Fruit fly (Drosophila melanogaster) whole organism, embryonic: Measurements from ENCODE around the gene CG43312.
A peak's percentile ranks its signal among the peaks of the same experiment; 100 is the strongest.

Experiments used
- ATbp ChIP-seq: fragments of 200-800 bp; sonication (Bioruptor generic); optimal IDR thresholded peaks from 2 replicates; lab custom pipeline; 2017; ENCODE audit warnings: missing biosample characterization, mild to moderate bottlenecking, missing genetic modification characterization, missing genetic modification reagents
- Blimp-1 ChIP-seq: fragments of 200-800 bp; sonication (Bioruptor generic); optimal IDR thresholded peaks from 3 replicates; lab custom pipeline; 2018; ENCODE audit warnings: missing biosample characterization, missing genetic modification characterization, mild to moderate bottlenecking, moderate library complexity, missing genetic modification reagents
- CG10274 ChIP-seq: fragments of 200-800 bp; sonication (Bioruptor generic); optimal IDR thresholded peaks from 3 replicates; lab custom pipeline; 2017; ENCODE audit warnings: missing biosample characterization, mild to moderate bottlenecking, missing genetic modification characterization
- CG10654 ChIP-seq: fragments of 200-800 bp; sonication (Bioruptor generic); optimal IDR thresholded peaks from 2 replicates; lab custom pipeline; 2016; ENCODE audit warnings: missing biosample characterization, missing genetic modification characterization
- CG12769 ChIP-seq: fragments of 200-800 bp; sonication (Bioruptor generic); optimal IDR thresholded peaks from 2 replicates; lab custom pipeline; 2019; ENCODE audit warnings: missing biosample characterization, mild to moderate bottlenecking, missing genetic modification characterization, moderate library complexity
- CG14014 ChIP-seq: fragments of 200-800 bp; sonication (Bioruptor generic); IDR thresholded peaks from 2 replicates; pipeline ENCODE4 v1.3.6; 2022; ENCODE audit warnings: missing biosample characterization, missing genetic modification characterization
- CG1529 ChIP-seq: fragments of 200-800 bp; sonication (Bioruptor generic); optimal IDR thresholded peaks from 3 replicates; lab custom pipeline; 2018; ENCODE audit warnings: missing biosample characterization, missing genetic modification characterization
- CG15479 ChIP-seq: fragments of 200-800 bp; sonication (Bioruptor generic); optimal IDR thresholded peaks from 3 replicates; lab custom pipeline; 2019; ENCODE audit warnings: missing biosample characterization, mild to moderate bottlenecking, missing genetic modification characterization, moderate library complexity
- CG15601 ChIP-seq: fragments of 200-800 bp; sonication (Bioruptor generic); optimal IDR thresholded peaks from 3 replicates; lab custom pipeline; 2019; ENCODE audit warnings: missing biosample characterization, mild to moderate bottlenecking, missing genetic modification characterization, moderate library complexity
- CG2678 ChIP-seq: fragments of 200-800 bp; sonication (Bioruptor generic); optimal IDR thresholded peaks from 3 replicates; lab custom pipeline; 2019; ENCODE audit warnings: missing biosample characterization, mild to moderate bottlenecking, missing genetic modification characterization, moderate library complexity
- CG30431 ChIP-seq: fragments of 200-800 bp; sonication (Bioruptor generic); optimal IDR thresholded peaks from 2 replicates; lab custom pipeline; 2017; ENCODE audit warnings: missing biosample characterization, missing genetic modification characterization
- CG31224 ChIP-seq: fragments of 200-800 bp; sonication (Bioruptor generic); IDR thresholded peaks from 2 replicates; pipeline ENCODE4 v1.3.6; 2022; ENCODE audit warnings: missing biosample characterization, missing genetic modification characterization
- CG31441 ChIP-seq: fragments of 200-800 bp; sonication (Bioruptor generic); IDR thresholded peaks from 2 replicates; pipeline ENCODE4 v1.3.6; 2022; ENCODE audit warnings: missing biosample characterization, missing genetic modification characterization
- CG3281 ChIP-seq: fragments of 200-800 bp; sonication (Bioruptor generic); optimal IDR thresholded peaks from 3 replicates; lab custom pipeline; 2017; ENCODE audit warnings: missing biosample characterization, mild to moderate bottlenecking, missing genetic modification characterization
- CG3995 ChIP-seq: fragments of 200-800 bp; sonication (Bioruptor generic); optimal IDR thresholded peaks from 3 replicates; lab custom pipeline; 2016; ENCODE audit warnings: missing biosample characterization, missing genetic modification characterization
- CG4820 ChIP-seq: fragments of 200-800 bp; sonication (Bioruptor generic); optimal IDR thresholded peaks from 3 replicates; lab custom pipeline; 2016; ENCODE audit warnings: missing biosample characterization, missing genetic modification characterization
- CG5180 ChIP-seq: fragments of 200-800 bp; sonication (Bioruptor generic); optimal IDR thresholded peaks from 3 replicates; lab custom pipeline; 2017; ENCODE audit warnings: missing biosample characterization, missing genetic modification characterization, mild to moderate bottlenecking, moderate library complexity, missing genetic modification reagents
- CG9932 ChIP-seq: fragments of 200-800 bp; sonication (Bioruptor generic); IDR thresholded peaks from 2 replicates; pipeline ENCODE4 v1.3.6; 2022; ENCODE audit warnings: missing biosample characterization, missing genetic modification characterization
- D19A ChIP-seq: fragments of 200-800 bp; optimal IDR thresholded peaks from 3 replicates; lab custom pipeline; 2019; ENCODE audit warnings: missing biosample characterization, mild to moderate bottlenecking, missing genetic modification characterization, moderate library complexity
- Deaf1 ChIP-seq: fragments of 200-800 bp; optimal IDR thresholded peaks from 3 replicates; lab custom pipeline; 2019; ENCODE audit warnings: missing biosample characterization, mild to moderate bottlenecking, missing genetic modification characterization, moderate library complexity
- Dfd ChIP-seq, 2 experiments: fragments of >200 bp; optimal IDR thresholded peaks; 2 replicates each; lab custom pipeline; 2017; ENCODE audit warnings: missing biosample characterization in 2 of 2, missing genetic modification characterization in 2 of 2
- Drgx ChIP-seq: fragments of 200-800 bp; sonication (Bioruptor generic); IDR thresholded peaks from 2 replicates; pipeline ENCODE4 v1.3.6; 2022; ENCODE audit warnings: missing biosample characterization, missing genetic modification characterization
- Fer1 ChIP-seq: fragments of 200-800 bp; sonication (Bioruptor generic); optimal IDR thresholded peaks from 2 replicates; lab custom pipeline; 2017; ENCODE audit warnings: missing biosample characterization, mild to moderate bottlenecking, missing genetic modification characterization
- Med ChIP-seq: fragments of 200-800 bp; sonication (Bioruptor generic); peaks from one replicate; lab custom pipeline; 2016; ENCODE audit warnings: missing biosample characterization, missing genetic modification characterization, mild to moderate bottlenecking, inconsistent platforms, moderate library complexity
- Myb ChIP-seq: fragments of 200-800 bp; sonication (Bioruptor generic); optimal IDR thresholded peaks from 2 replicates; lab custom pipeline; 2016; ENCODE audit warnings: missing biosample characterization, missing genetic modification characterization
- NC2α ChIP-seq: fragments of 200-800 bp; sonication (Bioruptor generic); optimal IDR thresholded peaks from 2 replicates; lab custom pipeline; 2016; ENCODE audit warnings: missing biosample characterization, missing genetic modification characterization
- Opbp ChIP-seq: fragments of 200-800 bp; sonication (Bioruptor generic); IDR thresholded peaks from 3 replicates; pipeline ENCODE4 v1.3.6; 2022; ENCODE audit warnings: missing biosample characterization, missing genetic modification characterization; ENCODE audit not compliant: partially characterized antibody
- Xrp1 ChIP-seq: fragments of 200-800 bp; sonication (Bioruptor generic); IDR thresholded peaks from 2 replicates; pipeline ENCODE4 v1.3.6; 2022; ENCODE audit warnings: missing biosample characterization, missing genetic modification characterization
- ab ChIP-seq: fragments of 200-800 bp; sonication (Bioruptor generic); optimal IDR thresholded peaks from 2 replicates; lab custom pipeline; 2016; ENCODE audit warnings: missing biosample characterization, missing genetic modification characterization
- bab2 ChIP-seq: fragments of 200-800 bp; sonication (Bioruptor generic); optimal IDR thresholded peaks from 2 replicates; lab custom pipeline; 2016; ENCODE audit warnings: missing biosample characterization, missing genetic modification characterization
- bbx ChIP-seq: fragments of 200-800 bp; sonication (Bioruptor generic); IDR thresholded peaks from 2 replicates; pipeline ENCODE4 v1.3.6; 2022; ENCODE audit warnings: missing biosample characterization, missing genetic modification characterization; ENCODE audit not compliant: partially characterized antibody
- bsh ChIP-seq, 2 experiments: fragments of 200-800 bp; sonication (Bioruptor generic); optimal IDR thresholded peaks; 2 replicates each; lab custom pipeline; 2017 to 2018; ENCODE audit warnings: mild to moderate bottlenecking in 2 of 2, missing biosample characterization in 2 of 2, missing genetic modification characterization in 2 of 2, moderate library complexity in 1 of 2
- ci ChIP-seq: fragments of 200-800 bp; sonication (Bioruptor generic); IDR thresholded peaks from 3 replicates; pipeline ENCODE4 v1.3.6; 2022; ENCODE audit warnings: missing biosample characterization, missing genetic modification characterization
- gce ChIP-seq: fragments of 200-800 bp; sonication (Bioruptor generic); IDR thresholded peaks from 3 replicates; pipeline ENCODE4 v1.3.6; 2022; ENCODE audit warnings: missing biosample characterization, missing genetic modification characterization
- gem ChIP-seq: fragments of 200-800 bp; sonication (Bioruptor generic); optimal IDR thresholded peaks from 2 replicates; lab custom pipeline; 2019; ENCODE audit warnings: missing biosample characterization, mild to moderate bottlenecking, missing genetic modification characterization, moderate library complexity
- grn ChIP-seq: fragments of 200-800 bp; sonication (Bioruptor generic); optimal IDR thresholded peaks from 3 replicates; lab custom pipeline; 2017; ENCODE audit warnings: missing biosample characterization, missing genetic modification characterization
- gro ChIP-seq: fragments of 200-800 bp; sonication (Bioruptor generic); optimal IDR thresholded peaks from 2 replicates; lab custom pipeline; 2016; ENCODE audit warnings: missing biosample characterization, missing genetic modification characterization
- ind ChIP-seq: fragments of 200-800 bp; sonication (Bioruptor generic); optimal IDR thresholded peaks from 3 replicates; lab custom pipeline; 2016; ENCODE audit warnings: missing biosample characterization, missing genetic modification characterization
- lab ChIP-seq: fragments of 200-800 bp; sonication (Bioruptor generic); optimal IDR thresholded peaks from 3 replicates; lab custom pipeline; 2017; ENCODE audit warnings: missing biosample characterization, missing genetic modification characterization, mild to moderate bottlenecking, moderate library complexity, missing genetic modification reagents
- lola ChIP-seq, 3 experiments: fragments of >200 bp in 2 of 3; fragments of 200-800 bp in 1 of 3; sonication (Bioruptor generic) in 1 of 3; optimal IDR thresholded peaks; 2 replicates each; lab custom pipeline; 2017 to 2019; ENCODE audit warnings: missing biosample characterization in 3 of 3, missing genetic modification characterization in 3 of 3, mild to moderate bottlenecking in 1 of 3, moderate library complexity in 1 of 3
- maf-S ChIP-seq: fragments of 200-800 bp; sonication (Bioruptor generic); optimal IDR thresholded peaks from 2 replicates; lab custom pipeline; 2016; ENCODE audit warnings: missing biosample characterization, missing genetic modification characterization
- nom ChIP-seq: fragments of 200-800 bp; sonication (Bioruptor generic); optimal IDR thresholded peaks from 2 replicates; lab custom pipeline; 2017; ENCODE audit warnings: missing biosample characterization, missing genetic modification characterization, mild to moderate bottlenecking, moderate library complexity, missing genetic modification reagents
- oc ChIP-seq: fragments of 200-800 bp; sonication (Bioruptor generic); optimal IDR thresholded peaks from 2 replicates; lab custom pipeline; 2018; ENCODE audit warnings: missing biosample characterization, mild to moderate bottlenecking, missing genetic modification characterization, moderate library complexity
- pnt ChIP-seq: fragments of 200-800 bp; sonication (Bioruptor generic); optimal IDR thresholded peaks from 3 replicates; lab custom pipeline; 2016; ENCODE audit warnings: missing biosample characterization, missing genetic modification characterization
- sd ChIP-seq: fragments of 200-800 bp; sonication (Bioruptor generic); optimal IDR thresholded peaks from 3 replicates; lab custom pipeline; 2018; ENCODE audit warnings: missing biosample characterization, mild to moderate bottlenecking, missing genetic modification characterization, moderate library complexity
- so ChIP-seq: fragments of 200-800 bp; sonication (Bioruptor generic); IDR thresholded peaks from 3 replicates; pipeline ENCODE4 v1.3.6; 2022; ENCODE audit warnings: missing biosample characterization, missing genetic modification characterization

CG43312 gene

DNA sequence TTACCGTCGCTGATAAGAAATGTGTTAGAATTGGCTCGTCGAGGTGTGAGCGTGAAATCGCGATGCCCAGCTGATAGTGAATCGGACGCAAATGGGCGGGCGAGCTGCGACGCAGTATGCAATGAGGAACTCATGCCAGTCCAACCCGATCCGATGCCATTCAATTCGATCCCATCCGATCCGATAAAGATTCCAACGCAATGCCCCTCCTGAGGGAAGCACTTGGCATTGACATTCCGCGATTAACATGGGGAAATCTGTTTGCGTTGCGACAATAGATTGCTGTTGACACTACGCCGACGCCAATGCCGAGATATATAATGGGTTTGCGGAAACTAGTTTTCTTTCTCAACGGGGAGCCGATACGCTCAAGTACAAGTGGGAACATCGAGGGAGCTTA is 38.0 kb upstream of the CG43312 start (continued):
- TF ChIP-seq CG10274: no peak
- peak; percentile 6 for TF ChIP-seq CG15479 (GFP tag; lab: Kevin White, UChicago)
- no peak for TF ChIP-seq ind (GFP tag; lab: Kevin White, UChicago)
- no peak for TF ChIP-seq Myb (GFP tag; lab: Kevin White, UChicago)
- TF ChIP-seq bab2 (GFP tag; lab: Kevin White, UChicago): no peak
- peak; percentile 7 for TF ChIP-seq grn (GFP tag; lab: Kevin White, UChicago)
- no peak for TF ChIP-seq CG10654
- TF ChIP-seq bsh (GFP tag; optimal IDR thresholded peaks at IDR 0.05; lab: Kevin White, UChicago): no peak
- peak; percentile 12 for TF ChIP-seq Med (GFP tag; lab: Kevin White, UChicago)
- TF ChIP-seq, all 482 proteins: peak for 8

DNA sequence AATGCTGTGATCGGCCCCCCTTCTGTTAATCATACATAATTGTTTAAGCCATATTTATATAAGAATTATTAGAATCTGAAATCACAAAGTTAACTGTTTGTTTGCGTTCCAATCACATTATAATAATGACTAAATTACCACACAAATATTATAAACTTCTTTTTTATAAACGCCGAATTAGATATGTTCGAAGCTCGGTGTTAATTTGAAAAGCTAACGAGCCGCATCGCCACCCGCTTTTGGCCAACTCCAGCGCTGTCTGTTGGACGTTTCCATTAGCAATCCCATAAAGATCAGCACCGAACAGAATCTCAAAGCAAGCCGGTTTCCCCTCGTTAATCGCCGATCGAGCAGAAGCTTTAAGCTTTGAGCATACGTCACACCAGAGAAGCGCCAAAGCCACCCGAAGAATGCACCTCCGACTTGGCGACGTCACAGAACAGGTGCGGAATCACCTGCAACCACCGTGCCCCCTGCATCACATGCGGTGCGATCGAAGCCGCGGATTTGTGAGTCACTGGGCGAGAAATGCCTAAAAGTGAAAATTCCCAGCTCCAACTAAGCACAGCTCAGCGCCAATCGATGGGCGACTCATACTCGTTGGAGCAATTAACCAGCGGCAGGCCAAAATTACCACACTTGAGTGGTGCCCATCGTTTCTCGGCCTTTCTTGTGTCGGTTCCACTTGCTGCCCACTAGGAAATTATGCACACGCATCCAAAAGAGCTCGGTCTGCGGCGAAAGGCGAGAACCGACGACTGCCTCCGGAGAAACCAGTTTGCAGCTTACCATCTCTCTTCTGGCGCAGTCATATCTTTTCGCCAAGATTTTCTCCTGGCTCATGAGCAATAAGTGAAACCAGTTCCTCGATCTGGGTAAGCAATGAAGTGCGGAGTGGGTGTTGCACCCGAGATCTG is 35.7 kb upstream of the CG43312 start, which contains the start of gene CG11438:
Gene CG11438, plus strand, starts transcription at position 134 of the 917 bp plus-strand sequence.
- TF ChIP-seq D19A (tag; lab: Kevin White, UChicago): no peak
- TF ChIP-seq Blimp-1 (GFP tag; lab: Kevin White, UChicago): peak; percentile 76
- no peak for TF ChIP-seq maf-S (GFP tag; lab: Kevin White, UChicago)
- TF ChIP-seq ci: peak; percentile 13; the same call in 1 of the 3 replicates
- TF ChIP-seq gce (GFP tag; lab: Robert Waterston, UW): no peak
- no peak for TF ChIP-seq NC2α (GFP tag; lab: Kevin White, UChicago)
- TF ChIP-seq Opbp: 0 out of 3 replicates have a peak, but pooled peaks have one; percentile 34
- TF ChIP-seq so (GFP tag; lab: Robert Waterston, UW): 0 out of 3 replicates have a peak, but pooled peaks have one; percentile 13
- TF ChIP-seq CG2678 (tag; lab: Kevin White, UChicago): peak; percentile 23
- TF ChIP-seq CG3995: no peak
- TF ChIP-seq gem (tag; lab: Kevin White, UChicago): peak; percentile 3
- TF ChIP-seq lola (GFP tag; optimal IDR thresholded peaks at IDR 0.05; lab: Kevin White, UChicago): no peak
- TF ChIP-seq CG12769: peak; percentile 8
- TF ChIP-seq Drgx (GFP tag; lab: Robert Waterston, UW): 0 out of 2 replicates have a peak, but pooled peaks have one; percentile 29
- TF ChIP-seq CG14014 (GFP tag; lab: Robert Waterston, UW): no peak
- TF ChIP-seq nom (GFP tag; lab: Kevin White, UChicago): peak; percentile 8
- TF ChIP-seq CG5180 (GFP tag; lab: Kevin White, UChicago): peak; percentile 31
- TF ChIP-seq CG3281 (GFP tag; lab: Kevin White, UChicago): peak; percentile 17
- TF ChIP-seq CG30431 (GFP tag; lab: Kevin White, UChicago): no peak
- TF ChIP-seq CG15601 (tag; lab: Kevin White, UChicago): peak; percentile 15
- TF ChIP-seq Xrp1: no peak
- peak; percentile 82 for TF ChIP-seq sd
- TF ChIP-seq CG31441: no peak
- TF ChIP-seq bbx (GFP tag; lab: Robert Waterston, UW): 0 out of 2 replicates have a peak, but pooled peaks have one; percentile 12
- no peak for TF ChIP-seq CG1529 (GFP tag; lab: Kevin White, UChicago)
- TF ChIP-seq pnt (GFP tag; lab: Kevin White, UChicago): no peak
- no peak for TF ChIP-seq ab (GFP tag; lab: Kevin White, UChicago)
- TF ChIP-seq Fer1 (GFP tag; lab: Kevin White, UChicago): peak; percentile 5
- TF ChIP-seq CG31224 (GFP tag; lab: Robert Waterston, UW): no peak
- TF ChIP-seq CG9932: 0 out of 2 replicates have a peak, but pooled peaks have one; percentile 23
- no peak for TF ChIP-seq CG4820 (GFP tag; lab: Kevin White, UChicago)
- no peak for TF ChIP-seq Dfd (GFP tag; optimal IDR thresholded peaks at IDR 0.05; lab: Kevin White, UChicago)
- peak; percentile 22 for TF ChIP-seq oc (tag; lab: Kevin White, UChicago)
- TF ChIP-seq Deaf1 (tag; lab: Kevin White, UChicago): peak; percentile 21
- peak; percentile 39 for TF ChIP-seq ATbp
- peak; percentile 38 for TF ChIP-seq lab (GFP tag; lab: Kevin White, UChicago)
- TF ChIP-seq gro: peak; percentile 23
